Fruit fly (Drosophila melanogaster): Measurements from ENCODE around the gene Osi5.

Osi5 gene

DNA sequence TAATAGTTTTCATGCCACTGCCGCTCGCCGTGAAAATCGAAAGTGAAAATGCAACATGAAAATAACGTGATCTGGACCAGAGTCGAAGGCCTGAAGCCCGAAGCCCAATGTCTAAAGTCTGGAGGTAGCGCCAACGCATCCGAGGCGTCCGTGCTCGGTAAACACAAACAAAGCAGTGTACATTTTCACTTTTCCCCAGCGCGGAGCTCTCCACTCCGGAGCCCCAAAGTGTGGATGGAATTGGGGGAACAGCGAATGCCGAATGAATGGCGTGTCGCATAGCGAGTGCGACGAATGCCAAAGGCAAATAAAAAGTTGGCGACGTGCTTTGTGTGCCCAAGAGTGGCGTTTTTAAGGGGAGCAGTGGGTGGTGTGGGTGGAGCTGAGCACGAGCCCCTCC, 24.3 kb upstream of the Osi5 start (continued):
- TF ChIP-seq CG9727 (GFP tag; optimal IDR thresholded peaks at IDR 0.05) (no peak), CG7271 (tag; optimal IDR thresholded peaks at IDR 0.05) (no peak), gcm (GFP tag; optimal IDR thresholded peaks at IDR 0.05) (no peak), stc (GFP tag; IDR thresholded peaks at IDR 0.05) (no peak), Max (GFP tag; optimal IDR thresholded peaks at IDR 0.05) (no peak), CG12236 (GFP tag; optimal IDR thresholded peaks at IDR 0.05) (no peak), unc-4 (GFP tag; IDR thresholded peaks at IDR 0.05; ENCODE audit: partially characterized antibody) (no peak), CG32532 (GFP tag; IDR thresholded peaks at IDR 0.05) (no peak), CG17612 (GFP tag; IDR thresholded peaks at IDR 0.05) (no peak), E2f1 (GFP tag; IDR thresholded peaks at IDR 0.05) (no peak), CG4328 (GFP tag; optimal IDR thresholded peaks at IDR 0.05) (no peak), Ets65A (GFP tag) (no peak), dm (GFP tag; optimal IDR thresholded peaks at IDR 0.05) (no peak), tio (GFP tag; optimal IDR thresholded peaks at IDR 0.05) (no peak), ewg (GFP tag; optimal IDR thresholded peaks at IDR 0.05) (peak; percentile 10), MTF-1 (GFP tag; optimal IDR thresholded peaks at IDR 0.05; ENCODE audit: borderline replicate concordance) (no peak), CG17328 (GFP tag; IDR thresholded peaks at IDR 0.05) (no peak), Meics (GFP tag; optimal IDR thresholded peaks at IDR 0.05) (no peak), Fer1 (GFP tag; optimal IDR thresholded peaks at IDR 0.05) (no peak), oc (tag; optimal IDR thresholded peaks at IDR 0.05) (peak; percentile 1), ash1 (GFP tag; optimal IDR thresholded peaks at IDR 0.05) (no peak), twi (tag; optimal IDR thresholded peaks at IDR 0.05) (no peak), ci (GFP tag; IDR thresholded peaks at IDR 0.05) (peak; percentile 80; the same call in 2 of the 3 replicates), CG17361 (GFP tag; IDR thresholded peaks at IDR 0.05) (no peak), CG12299 (tag; optimal IDR thresholded peaks at IDR 0.05) (no peak), CG8359 (GFP tag; optimal IDR thresholded peaks at IDR 0.05; ENCODE audit: borderline replicate concordance) (peak; percentile 19), Drgx (GFP tag; IDR thresholded peaks at IDR 0.05) (no peak), CG10565 (GFP tag; optimal IDR thresholded peaks at IDR 0.05) (no peak), CG9932 (GFP tag; IDR thresholded peaks at IDR 0.05) (no peak), CG8290 (GFP tag; optimal IDR thresholded peaks at IDR 0.05) (no peak), CG8290 (tag; optimal IDR thresholded peaks at IDR 0.05) (peak in 1 of 2 experiments; percentile 15), rib (GFP tag; IDR thresholded peaks at IDR 0.05) (no peak), CG1647 (GFP tag; optimal IDR thresholded peaks at IDR 0.05) (no peak), CG6813 (GFP tag; optimal IDR thresholded peaks at IDR 0.05) (peak; percentile 8), pho (GFP tag; optimal IDR thresholded peaks at IDR 0.05) (no peak), CG31441 (GFP tag; IDR thresholded peaks at IDR 0.05) (0 out of 2 replicates have a peak, but pooled peaks have one; percentile 15), CTCF (GFP tag; optimal IDR thresholded peaks at IDR 0.05) (no peak), crp (GFP tag; optimal IDR thresholded peaks at IDR 0.05) (no peak)

DNA sequence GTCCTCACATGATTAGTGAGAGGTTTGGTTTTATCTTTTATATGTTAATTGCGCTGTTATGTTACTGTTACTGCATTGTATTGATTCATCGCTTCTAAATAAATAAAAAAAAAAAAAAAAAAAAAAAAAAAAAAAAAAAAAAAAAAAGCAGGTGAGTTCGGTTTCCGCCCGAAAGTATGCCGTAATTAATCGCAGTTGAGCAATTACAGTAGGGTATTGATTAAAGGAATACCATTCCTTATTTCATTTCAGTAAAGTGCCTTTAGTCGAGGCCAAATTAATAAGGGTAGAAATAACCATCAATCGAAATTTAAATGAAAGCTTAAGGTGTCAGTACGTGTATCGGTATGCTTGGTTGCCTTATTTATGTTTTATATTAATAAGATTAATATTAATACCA, 21.0 kb upstream of the Osi5 start:
- TF ChIP-seq stwl (tag; optimal IDR thresholded peaks at IDR 0.05) (peak; percentile 14), Med (GFP tag) (peak; percentile 33), wek (GFP tag; optimal IDR thresholded peaks at IDR 0.05) (peak; percentile 49), CG15073 (GFP tag; optimal IDR thresholded peaks at IDR 0.05) (peak; percentile 92)

Measured in whole organism, embryonic.